Fruit fly (Drosophila melanogaster) whole organism, embryonic: Measurements from ENCODE around the gene P5CDh2.

Experiments used
- CG11695 ChIP-seq: fragments of 200-800 bp; sonication (Bioruptor generic); IDR thresholded peaks from 3 replicates; pipeline ENCODE4 v1.3.6; 2022; ENCODE audit warnings: missing biosample characterization, missing genetic modification characterization
- CG1233 ChIP-seq: fragments of 200-800 bp; sonication (Bioruptor generic); optimal IDR thresholded peaks from 4 replicates; lab custom pipeline; 2018; ENCODE audit warnings: missing biosample characterization, mild to moderate bottlenecking, missing genetic modification characterization
- CG12391 ChIP-seq: fragments of 200-800 bp; sonication (Bioruptor generic); optimal IDR thresholded peaks from 3 replicates; lab custom pipeline; 2018; ENCODE audit warnings: missing biosample characterization, mild to moderate bottlenecking, missing genetic modification characterization, moderate library complexity
- CG12744 ChIP-seq: fragments of 200-800 bp; sonication (Bioruptor generic); optimal IDR thresholded peaks from 2 replicates; lab custom pipeline; 2016; ENCODE audit warnings: missing biosample characterization, missing genetic modification characterization
- CG13775 ChIP-seq: fragments of 200-800 bp; sonication (Bioruptor generic); optimal IDR thresholded peaks from 3 replicates; lab custom pipeline; 2017; ENCODE audit warnings: missing biosample characterization, mild to moderate bottlenecking, missing genetic modification characterization
- CG14050 ChIP-seq: fragments of 200-800 bp; sonication (Bioruptor generic); IDR thresholded peaks from 3 replicates; pipeline ENCODE4 v1.3.6; 2022; ENCODE audit warnings: missing biosample characterization, missing genetic modification characterization
- CG14441 ChIP-seq: fragments of 200-800 bp; sonication (Bioruptor generic); IDR thresholded peaks from 2 replicates; pipeline ENCODE4 v1.3.6; 2022; ENCODE audit warnings: missing biosample characterization, missing genetic modification characterization
- CG15011 ChIP-seq: fragments of 200-800 bp; sonication (Bioruptor generic); optimal IDR thresholded peaks from 3 replicates; lab custom pipeline; 2018; ENCODE audit warnings: missing biosample characterization, mild to moderate bottlenecking, missing genetic modification characterization
- CG15696 ChIP-seq: fragments of 200-800 bp; sonication (Bioruptor generic); optimal IDR thresholded peaks from 2 replicates; lab custom pipeline; 2019; ENCODE audit warnings: missing biosample characterization, mild to moderate bottlenecking, missing genetic modification characterization, moderate library complexity
- CG1647 ChIP-seq: fragments of 200-800 bp; sonication (Bioruptor generic); optimal IDR thresholded peaks from 3 replicates; lab custom pipeline; 2016; ENCODE audit warnings: missing biosample characterization, missing genetic modification characterization
- CG16779 ChIP-seq: fragments of 200-800 bp; sonication (Bioruptor generic); IDR thresholded peaks from 2 replicates; pipeline ENCODE4 v1.3.6; 2022; ENCODE audit warnings: missing biosample characterization, missing genetic modification characterization
- CG17361 ChIP-seq: fragments of 200-800 bp; sonication (Bioruptor generic); IDR thresholded peaks from 3 replicates; pipeline ENCODE4 v1.3.6; 2022; ENCODE audit warnings: missing biosample characterization, missing genetic modification characterization
- CG17612 ChIP-seq: fragments of 200-800 bp; sonication (Bioruptor generic); IDR thresholded peaks from 2 replicates; pipeline ENCODE4 v1.3.6; 2022; ENCODE audit warnings: missing biosample characterization, missing genetic modification characterization
- CG17802 ChIP-seq: fragments of 200-800 bp; sonication (Bioruptor generic); optimal IDR thresholded peaks from 2 replicates; lab custom pipeline; 2018; ENCODE audit warnings: missing biosample characterization, mild to moderate bottlenecking, missing genetic modification characterization, moderate library complexity
- CG1792 ChIP-seq: fragments of 200-800 bp; sonication (Bioruptor generic); optimal IDR thresholded peaks from 2 replicates; lab custom pipeline; 2016; ENCODE audit warnings: missing biosample characterization, missing genetic modification characterization
- CG18619 ChIP-seq: fragments of 200-800 bp; sonication (Bioruptor generic); optimal IDR thresholded peaks from 3 replicates; lab custom pipeline; 2017; ENCODE audit warnings: missing biosample characterization, mild to moderate bottlenecking, missing genetic modification characterization
- CG2199 ChIP-seq: fragments of 200-800 bp; sonication (Bioruptor generic); IDR thresholded peaks from 3 replicates; pipeline ENCODE4 v1.3.6; 2022; ENCODE audit warnings: missing biosample characterization, missing genetic modification characterization
- CG4282 ChIP-seq: fragments of 200-800 bp; sonication (Bioruptor generic); optimal IDR thresholded peaks from 2 replicates; lab custom pipeline; 2016; ENCODE audit warnings: missing biosample characterization, missing genetic modification characterization
- CG6254 ChIP-seq: fragments of 200-800 bp; sonication (Bioruptor generic); optimal IDR thresholded peaks from 3 replicates; lab custom pipeline; 2017; ENCODE audit warnings: mild to moderate bottlenecking, missing biosample characterization, missing genetic modification reagents, missing genetic modification characterization
- CG7556 ChIP-seq: fragments of 200-800 bp; sonication (Bioruptor generic); optimal IDR thresholded peaks from 2 replicates; lab custom pipeline; 2017; ENCODE audit warnings: missing biosample characterization, mild to moderate bottlenecking, missing genetic modification characterization
- CG7839 ChIP-seq: fragments of 200-800 bp; sonication (Bioruptor generic); optimal IDR thresholded peaks from 3 replicates; lab custom pipeline; 2018; ENCODE audit warnings: missing biosample characterization, mild to moderate bottlenecking, missing genetic modification characterization, moderate library complexity
- CG8290 ChIP-seq, 3 experiments: fragments of 200-800 bp; sonication (Bioruptor generic); optimal IDR thresholded peaks; 2 replicates each; lab custom pipeline; 2016 to 2019; ENCODE audit warnings: missing biosample characterization in 3 of 3, missing genetic modification characterization in 3 of 3, mild to moderate bottlenecking in 2 of 3, moderate library complexity in 1 of 3
- CrebB ChIP-seq: fragments of 200-800 bp; sonication (Bioruptor generic); optimal IDR thresholded peaks from 3 replicates; lab custom pipeline; 2018; ENCODE audit warnings: missing biosample characterization, mild to moderate bottlenecking, missing genetic modification characterization
- D19A ChIP-seq: fragments of 200-800 bp; optimal IDR thresholded peaks from 3 replicates; lab custom pipeline; 2019; ENCODE audit warnings: missing biosample characterization, mild to moderate bottlenecking, missing genetic modification characterization, moderate library complexity
- Hr51 ChIP-seq, 2 experiments: fragments of 200-800 bp; sonication (Bioruptor generic); optimal IDR thresholded peaks; 2 replicates in 1 of 2; 3 replicates in 1 of 2; lab custom pipeline; 2016 to 2018; ENCODE audit warnings: missing biosample characterization in 2 of 2, missing genetic modification characterization in 2 of 2, mild to moderate bottlenecking in 1 of 2, moderate library complexity in 1 of 2
- Hr78 ChIP-seq, 2 experiments: fragments of 200-800 bp in 1 of 2; fragments of >200 bp in 1 of 2; sonication (Bioruptor generic) in 1 of 2; optimal IDR thresholded peaks; 2 replicates each; lab custom pipeline; 2017 to 2019; ENCODE audit warnings: missing biosample characterization in 2 of 2, missing genetic modification characterization in 2 of 2, mild to moderate bottlenecking in 1 of 2, moderate library complexity in 1 of 2
- NFAT ChIP-seq: fragments of 200-800 bp; sonication (Bioruptor generic); IDR thresholded peaks from 2 replicates; pipeline ENCODE4 v1.3.6; 2022; ENCODE audit warnings: missing biosample characterization, missing genetic modification characterization
- Pdp1 ChIP-seq, 2 experiments: fragments of 200-800 bp; sonication (Bioruptor generic); optimal IDR thresholded peaks; 3 replicates each; lab custom pipeline; 2016; ENCODE audit warnings: missing biosample characterization in 2 of 2, missing genetic modification characterization in 2 of 2, mild to moderate bottlenecking in 1 of 2, moderate library complexity in 1 of 2
- Ptx1 ChIP-seq: fragments of 200-800 bp; sonication (Bioruptor generic); IDR thresholded peaks from 2 replicates; pipeline ENCODE4 v1.3.6; 2022; ENCODE audit warnings: missing biosample characterization, missing genetic modification characterization
- Sox100B ChIP-seq: fragments of 200-800 bp; sonication (Bioruptor generic); optimal IDR thresholded peaks from 3 replicates; lab custom pipeline; 2018; ENCODE audit warnings: missing biosample characterization, mild to moderate bottlenecking, missing genetic modification characterization
- Stat92E ChIP-seq, 3 experiments: fragments of >200 bp in 2 of 3; fragments of 200-800 bp in 1 of 3; sonication (Bioruptor generic) in 1 of 3; optimal IDR thresholded peaks; 2 replicates each; lab custom pipeline; 2017 to 2019; ENCODE audit warnings: missing biosample characterization in 3 of 3, missing genetic modification characterization in 3 of 3, mild to moderate bottlenecking in 1 of 3, moderate library complexity in 1 of 3
- br ChIP-seq: fragments of >200 bp; optimal IDR thresholded peaks from 2 replicates; lab custom pipeline; 2017
- dmrt11E ChIP-seq: fragments of 200-800 bp; sonication (Bioruptor generic); optimal IDR thresholded peaks from 3 replicates; lab custom pipeline; 2018; ENCODE audit warnings: missing biosample characterization, mild to moderate bottlenecking, missing genetic modification characterization, moderate library complexity
- emc ChIP-seq: fragments of 200-800 bp; sonication (Bioruptor generic); optimal IDR thresholded peaks from 2 replicates; lab custom pipeline; 2016; ENCODE audit warnings: missing biosample characterization, missing genetic modification characterization
- ftz-f1 ChIP-seq: fragments of 200-800 bp; sonication (Bioruptor generic); optimal IDR thresholded peaks from 2 replicates; lab custom pipeline; 2016; ENCODE audit warnings: missing biosample characterization, missing genetic modification characterization
- grau ChIP-seq: fragments of 200-800 bp; optimal IDR thresholded peaks from 3 replicates; lab custom pipeline; 2019; ENCODE audit warnings: missing biosample characterization, mild to moderate bottlenecking, missing genetic modification characterization, moderate library complexity
- maf-S ChIP-seq: fragments of 200-800 bp; sonication (Bioruptor generic); optimal IDR thresholded peaks from 2 replicates; lab custom pipeline; 2016; ENCODE audit warnings: missing biosample characterization, missing genetic modification characterization
- phol ChIP-seq: fragments of 200-800 bp; sonication (Bioruptor generic); optimal IDR thresholded peaks from 3 replicates; lab custom pipeline; 2018; ENCODE audit warnings: missing biosample characterization, mild to moderate bottlenecking, missing genetic modification characterization, moderate library complexity
- pita ChIP-seq: fragments of 200-800 bp; sonication (Bioruptor generic); optimal IDR thresholded peaks from 2 replicates; lab custom pipeline; 2017; ENCODE audit warnings: missing biosample characterization, mild to moderate bottlenecking, missing genetic modification characterization
- repo ChIP-seq: fragments of 200-800 bp; sonication (Bioruptor generic); optimal IDR thresholded peaks from 2 replicates; lab custom pipeline; 2016; ENCODE audit warnings: missing biosample characterization, missing genetic modification characterization
- row ChIP-seq: fragments of 200-800 bp; sonication (Bioruptor generic); IDR thresholded peaks from 3 replicates; pipeline ENCODE4 v1.3.6; 2022; ENCODE audit warnings: missing biosample characterization, missing genetic modification characterization
- sob ChIP-seq: fragments of 200-800 bp; sonication (Bioruptor generic); IDR thresholded peaks from 2 replicates; pipeline ENCODE4 v1.3.6; 2022; ENCODE audit warnings: missing biosample characterization, missing genetic modification characterization
- tup ChIP-seq: fragments of 200-800 bp; sonication (Bioruptor generic); optimal IDR thresholded peaks from 2 replicates; lab custom pipeline; 2016; ENCODE audit warnings: missing biosample characterization, mild to moderate bottlenecking, missing genetic modification characterization, moderate library complexity
- wdn ChIP-seq: fragments of 200-800 bp; sonication (Bioruptor generic); IDR thresholded peaks from 2 replicates; pipeline ENCODE4 v1.3.6; 2022; ENCODE audit warnings: missing biosample characterization, missing genetic modification characterization
- zen2 ChIP-seq: fragments of 200-800 bp; sonication (Bioruptor generic); IDR thresholded peaks from 3 replicates; pipeline ENCODE4 v1.3.6; 2022; ENCODE audit warnings: missing biosample characterization, missing genetic modification characterization; ENCODE audit not compliant: partially characterized antibody
- zfh1 ChIP-seq: fragments of 200-800 bp; sonication (Bioruptor generic); IDR thresholded peaks from 3 replicates; pipeline ENCODE4 v1.3.6; 2022; ENCODE audit warnings: missing biosample characterization, missing genetic modification characterization
- zfh2 ChIP-seq: fragments of 200-800 bp; sonication (Bioruptor generic); optimal IDR thresholded peaks from 2 replicates; lab custom pipeline; 2016; ENCODE audit warnings: missing biosample characterization, missing genetic modification characterization

P5CDh2 gene

dm6 chr3R:21835388-21836200 is 42.1 kb upstream of the P5CDh2 start (continued):
- TF ChIP-seq br (lab: Kevin White, UChicago): no peak

DNA sequence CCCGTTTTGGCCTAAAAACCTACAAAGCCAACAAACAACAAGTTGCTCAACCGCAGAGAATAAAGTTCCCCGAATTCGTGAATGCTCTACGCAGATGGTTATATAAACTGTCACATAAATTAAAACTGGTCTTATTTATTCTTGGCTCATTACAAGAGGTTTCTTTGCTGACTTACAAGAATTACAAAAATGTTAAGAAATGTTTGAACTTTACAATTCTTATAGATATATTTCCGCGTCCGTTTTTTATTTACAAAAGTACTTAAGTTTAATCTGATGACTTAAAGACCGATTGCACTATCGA is 41.6 kb upstream of the P5CDh2 start:
- no peak for TF ChIP-seq CG2199
- TF ChIP-seq ftz-f1 (GFP tag; lab: Kevin White, UChicago): no peak
- TF ChIP-seq Pdp1 (GFP tag; optimal IDR thresholded peaks at IDR 0.05; lab: Kevin White, UChicago): peak in 1 of 2 experiments; percentile 75
- no peak for TF ChIP-seq dmrt11E (tag; lab: Kevin White, UChicago)
- TF ChIP-seq pita (GFP tag; lab: Kevin White, UChicago): no peak
- TF ChIP-seq Stat92E (GFP tag; optimal IDR thresholded peaks at IDR 0.05; lab: Kevin White, UChicago): no peak
- no peak for TF ChIP-seq sob
- no peak for TF ChIP-seq CG4282
- no peak for TF ChIP-seq CG6254 (GFP tag; lab: Kevin White, UChicago)
- 0 out of 3 replicates have a peak, but pooled peaks have one; percentile 19 for TF ChIP-seq CG17361 (GFP tag; lab: Robert Waterston, UW)
- TF ChIP-seq CG1233 (GFP tag; lab: Kevin White, UChicago): no peak
- TF ChIP-seq Hr78 (GFP tag; optimal IDR thresholded peaks at IDR 0.05; lab: Kevin White, UChicago): no peak
- TF ChIP-seq CG14441: peak; percentile 66
- no peak for TF ChIP-seq CG13775 (GFP tag; lab: Kevin White, UChicago)
- no peak for TF ChIP-seq CG16779 (GFP tag; lab: Robert Waterston, UW)
- TF ChIP-seq CG7556: no peak
- 0 out of 3 replicates have a peak, but pooled peaks have one; percentile 26 for TF ChIP-seq row (GFP tag; lab: Robert Waterston, UW)
- no peak for TF ChIP-seq wdn
- peak; percentile 14 for TF ChIP-seq grau
- no peak for TF ChIP-seq CG17612
- TF ChIP-seq CG1792 (GFP tag; lab: Kevin White, UChicago): no peak
- no peak for TF ChIP-seq CG11695
- TF ChIP-seq CG12391 (tag; lab: Kevin White, UChicago): peak; percentile 6
- TF ChIP-seq tup: no peak
- TF ChIP-seq zfh1: 0 out of 3 replicates have a peak, but pooled peaks have one; percentile 15
- no peak for TF ChIP-seq zfh2 (GFP tag; lab: Kevin White, UChicago)
- TF ChIP-seq maf-S (GFP tag; lab: Kevin White, UChicago): no peak
- peak; percentile 6 for TF ChIP-seq CG18619 (GFP tag; lab: Kevin White, UChicago)
- TF ChIP-seq CG12744: no peak
- TF ChIP-seq Hr51 (GFP tag; optimal IDR thresholded peaks at IDR 0.05; lab: Kevin White, UChicago): peak in 1 of 2 experiments; percentile 49
- no peak for TF ChIP-seq emc (GFP tag; lab: Kevin White, UChicago)
- TF ChIP-seq zen2: no peak
- no peak for TF ChIP-seq CG17802 (tag; lab: Kevin White, UChicago)
- TF ChIP-seq CG8290 (GFP tag; optimal IDR thresholded peaks at IDR 0.05; lab: Kevin White, UChicago): no peak
- peak in 1 of 2 experiments; percentile 25 for TF ChIP-seq CG8290 (tag; optimal IDR thresholded peaks at IDR 0.05; lab: Kevin White, UChicago)
- TF ChIP-seq CG15696 (tag; lab: Kevin White, UChicago): no peak
- TF ChIP-seq CrebB (tag; lab: Kevin White, UChicago): no peak
- no peak for TF ChIP-seq CG14050 (GFP tag; lab: Robert Waterston, UW)
- TF ChIP-seq NFAT (GFP tag; lab: Robert Waterston, UW): peak; percentile 24; the same call in 1 of the 2 replicates
- TF ChIP-seq Ptx1 (GFP tag; lab: Robert Waterston, UW): no peak
- TF ChIP-seq CG15011: no peak
- peak; percentile 83 for TF ChIP-seq D19A (tag; lab: Kevin White, UChicago)
- no peak for TF ChIP-seq CG1647 (GFP tag; lab: Kevin White, UChicago)
- TF ChIP-seq phol: no peak
- TF ChIP-seq CG7839: peak; percentile 2
- no peak for TF ChIP-seq repo (GFP tag; lab: Kevin White, UChicago)
- no peak for TF ChIP-seq Sox100B (GFP tag; lab: Kevin White, UChicago)
